Worm (Caenorhabditis elegans) whole organism, early embryonic: Measurements from ENCODE around the gene C50D2.10.

Experiments used
- B0310.2 ChIP-seq: sonication (generic microtip); optimal IDR thresholded peaks from 2 replicates; lab custom pipeline; 2016; ENCODE audit warnings: mild to moderate bottlenecking, missing genetic modification characterization, missing compliant biosample characterization
- F13C5.2 ChIP-seq: sonication (generic microtip); optimal IDR thresholded peaks from 2 replicates; lab custom pipeline; 2017; ENCODE audit warnings: mild to moderate bottlenecking, missing genetic modification characterization, inconsistent platforms, missing compliant biosample characterization
- aly-1 ChIP-seq: sonication (generic microtip); optimal IDR thresholded peaks from 2 replicates; lab custom pipeline; 2016; ENCODE audit warnings: missing genetic modification characterization, missing compliant biosample characterization
- ama-1 ChIP-seq: fragments of 150-350 bp; optimal IDR thresholded peaks from 2 replicates; lab custom pipeline; 2014
- ceh-13 ChIP-seq: fragments of 200-800 bp; sonication (Bioruptor generic); optimal IDR thresholded peaks from 2 replicates; lab custom pipeline; 2018; ENCODE audit warnings: mild to moderate bottlenecking, missing genetic modification characterization, missing compliant biosample characterization
- ceh-36 ChIP-seq: sonication (generic microtip); optimal IDR thresholded peaks from 2 replicates; lab custom pipeline; 2016; ENCODE audit warnings: missing genetic modification characterization, inconsistent platforms, missing compliant biosample characterization
- ets-7 ChIP-seq: sonication (generic microtip); optimal IDR thresholded peaks from 2 replicates; lab custom pipeline; 2016; ENCODE audit warnings: missing genotype, missing genetic modification characterization, missing compliant biosample characterization
- flt-1 ChIP-seq: fragments of 200-800 bp; sonication (Bioruptor generic); IDR thresholded peaks from 2 replicates; pipeline ENCODE4 v1.3.6; 2022; ENCODE audit warnings: missing genetic modification characterization, missing compliant biosample characterization
- hmbx-1 ChIP-seq: sonication (generic microtip); optimal IDR thresholded peaks from 2 replicates; lab custom pipeline; 2016; ENCODE audit warnings: mild to moderate bottlenecking, missing genetic modification characterization, missing compliant biosample characterization
- hmg-4 ChIP-seq: fragments of 200-800 bp; sonication (Bioruptor generic); optimal IDR thresholded peaks from 2 replicates; lab custom pipeline; 2018; ENCODE audit warnings: mild to moderate bottlenecking, missing genetic modification characterization, missing compliant biosample characterization
- hnd-1 ChIP-seq: sonication (generic microtip); optimal IDR thresholded peaks from 2 replicates; lab custom pipeline; 2016; ENCODE audit warnings: missing genetic modification characterization, missing compliant biosample characterization
- pes-1 ChIP-seq: fragments of 200-800 bp; sonication (Bioruptor generic); IDR thresholded peaks from 2 replicates; pipeline ENCODE4 v1.3.6; 2022; ENCODE audit warnings: missing genetic modification reagents, missing genetic modification characterization, missing compliant biosample characterization
- scrt-1 ChIP-seq: fragments of 200-800 bp; sonication (Bioruptor generic); IDR thresholded peaks from 2 replicates; pipeline ENCODE4 v1.3.6; 2022; ENCODE audit warnings: missing genetic modification characterization, missing compliant biosample characterization
- sea-1 ChIP-seq: fragments of 200-800 bp; sonication (Bioruptor generic); conservative IDR thresholded peaks from 2 replicates; pipeline ENCODE4 v1.3.6; 2022; ENCODE audit warnings: missing genetic modification characterization, missing compliant biosample characterization
- tbx-11 ChIP-seq: fragments of 200-800 bp; sonication (Bioruptor generic); IDR thresholded peaks from 2 replicates; pipeline ENCODE4 v1.3.6; 2022; ENCODE audit warnings: missing genetic modification characterization, missing compliant biosample characterization
- tbx-37 ChIP-seq: fragments of 200-800 bp; sonication (Bioruptor generic); conservative IDR thresholded peaks from 2 replicates; pipeline ENCODE4 v1.3.6; 2022; ENCODE audit warnings: missing genetic modification reagents, missing genetic modification characterization, missing compliant biosample characterization
- tra-4 ChIP-seq: sonication (generic microtip); optimal IDR thresholded peaks from 2 replicates; lab custom pipeline; 2017; ENCODE audit warnings: missing genetic modification characterization, missing compliant biosample characterization

Gene C50D2.10

ce11 chrII:105889-106288 lies 7.0 kb downstream of the C50D2.10 start, which contains the start of gene txt-1:
txt-1 (plus strand) TSS chrII:106189.
- TF ChIP-seq flt-1 (GFP tag; lab: Robert Waterston, UW) (no peak), B0310.2 (tag; lab: Kevin White, UChicago) (no peak), hmg-4 (GFP tag; lab: Kevin White, UChicago) (no peak)

- TF ChIP-seq tbx-11 = no peak
- TF ChIP-seq F13C5.2 = no peak
- TF ChIP-seq scrt-1 (GFP tag; lab: Robert Waterston, UW) = no peak
- TF ChIP-seq ceh-13 (GFP tag; lab: Kevin White, UChicago) = no peak
- TF ChIP-seq pes-1 (GFP tag; lab: Robert Waterston, UW) = no peak
- TF ChIP-seq ets-7 (tag; lab: Kevin White, UChicago) = no peak
Observed at ce11 chrII:107703-108102, 8.8 kb downstream of the C50D2.10 start.

- TF ChIP-seq flt-1 (GFP tag; lab: Robert Waterston, UW) (no peak), aly-1 (tag; lab: Kevin White, UChicago) (no peak), scrt-1 (GFP tag; lab: Robert Waterston, UW) (no peak), ama-1 (lab: Kevin White, UChicago) (no peak), ceh-36 (no peak), tbx-11 (no peak), F13C5.2 (no peak), ceh-13 (GFP tag; lab: Kevin White, UChicago) (no peak), ets-7 (tag; lab: Kevin White, UChicago) (no peak), B0310.2 (tag; lab: Kevin White, UChicago) (no peak), hmbx-1 (tag; lab: Kevin White, UChicago) (no peak), hnd-1 (tag; lab: Kevin White, UChicago) (no peak), hmg-4 (GFP tag; lab: Kevin White, UChicago) (no peak), pes-1 (GFP tag; lab: Robert Waterston, UW) (no peak)
Observed at ce11 chrII:108865-109264, 9.9 kb downstream of the C50D2.10 start, which contains the start of gene C50D2.2. C50D2.2 (plus strand) TSS chrII:109165.

ce11 chrII:111267-111666 lies 12.3 kb downstream of the C50D2.10 start, which contains the start of gene C50D2.1:
C50D2.1 (plus strand) TSS chrII:111567.
- TF ChIP-seq ama-1 (lab: Kevin White, UChicago) (no peak), B0310.2 (tag; lab: Kevin White, UChicago) (no peak), hnd-1 (tag; lab: Kevin White, UChicago) (no peak), tbx-11 (no peak), tbx-37 (GFP tag; lab: Robert Waterston, UW) (no peak), ceh-13 (GFP tag; lab: Kevin White, UChicago) (no peak), sea-1 (no peak), ets-7 (tag; lab: Kevin White, UChicago) (no peak), F13C5.2 (no peak), tra-4 (tag; lab: Kevin White, UChicago) (no peak), flt-1 (GFP tag; lab: Robert Waterston, UW) (no peak), pes-1 (GFP tag; lab: Robert Waterston, UW) (no peak), scrt-1 (GFP tag; lab: Robert Waterston, UW) (no peak), ceh-36 (no peak), aly-1 (tag; lab: Kevin White, UChicago) (no peak), hmbx-1 (tag; lab: Kevin White, UChicago) (no peak), hmg-4 (GFP tag; lab: Kevin White, UChicago) (no peak)

- TF ChIP-seq scrt-1 (GFP tag; lab: Robert Waterston, UW) = no peak
- TF ChIP-seq ceh-36 = no peak
- TF ChIP-seq B0310.2 (tag; lab: Kevin White, UChicago) = no peak
- TF ChIP-seq pes-1 (GFP tag; lab: Robert Waterston, UW) = no peak
- no peak for TF ChIP-seq hmbx-1 (tag; lab: Kevin White, UChicago)
- TF ChIP-seq tra-4 (tag; lab: Kevin White, UChicago) = no peak
- TF ChIP-seq aly-1 (tag; lab: Kevin White, UChicago) = no peak
- no peak for TF ChIP-seq tbx-37 (GFP tag; lab: Robert Waterston, UW)
- no peak for TF ChIP-seq hmg-4 (GFP tag; lab: Kevin White, UChicago)
- TF ChIP-seq F13C5.2 = no peak
- TF ChIP-seq ama-1 (lab: Kevin White, UChicago) = no peak
- no peak for TF ChIP-seq hnd-1 (tag; lab: Kevin White, UChicago)
- TF ChIP-seq ceh-13 (GFP tag; lab: Kevin White, UChicago) = no peak
- TF ChIP-seq tbx-11 = no peak
Observed at ce11 chrII:112231-112630, 13.3 kb downstream of the C50D2.10 start.

- TF ChIP-seq hnd-1 (tag; lab: Kevin White, UChicago) = no peak
- TF ChIP-seq sea-1 = no peak
- no peak for TF ChIP-seq ceh-13 (GFP tag; lab: Kevin White, UChicago)
- TF ChIP-seq tra-4 (tag; lab: Kevin White, UChicago) = no peak
- no peak for TF ChIP-seq aly-1 (tag; lab: Kevin White, UChicago)
Observed at ce11 chrII:116916-117315, 18.0 kb downstream of the C50D2.10 start, which contains the start of gene srt-54. srt-54 (plus strand) TSS chrII:117216.

- no peak for TF ChIP-seq tbx-11
- no peak for TF ChIP-seq pes-1 (GFP tag; lab: Robert Waterston, UW)
- TF ChIP-seq ets-7 (tag; lab: Kevin White, UChicago) = no peak
- no peak for TF ChIP-seq hmbx-1 (tag; lab: Kevin White, UChicago)
- no peak for TF ChIP-seq hnd-1 (tag; lab: Kevin White, UChicago)
- no peak for TF ChIP-seq B0310.2 (tag; lab: Kevin White, UChicago)
- no peak for TF ChIP-seq scrt-1 (GFP tag; lab: Robert Waterston, UW)
- TF ChIP-seq sea-1 = no peak
- TF ChIP-seq ama-1 (lab: Kevin White, UChicago) = no peak
- TF ChIP-seq tra-4 (tag; lab: Kevin White, UChicago) = no peak
- no peak for TF ChIP-seq flt-1 (GFP tag; lab: Robert Waterston, UW)
- TF ChIP-seq ceh-36 = no peak
Observed at ce11 chrII:121121-121520, 22.2 kb downstream of the C50D2.10 start, which contains the start of gene K10B4.3. K10B4.3 (minus strand) TSS chrII:121221.
